Worm (Caenorhabditis elegans): ENCODE results near the gene degt-1.

DNA sequence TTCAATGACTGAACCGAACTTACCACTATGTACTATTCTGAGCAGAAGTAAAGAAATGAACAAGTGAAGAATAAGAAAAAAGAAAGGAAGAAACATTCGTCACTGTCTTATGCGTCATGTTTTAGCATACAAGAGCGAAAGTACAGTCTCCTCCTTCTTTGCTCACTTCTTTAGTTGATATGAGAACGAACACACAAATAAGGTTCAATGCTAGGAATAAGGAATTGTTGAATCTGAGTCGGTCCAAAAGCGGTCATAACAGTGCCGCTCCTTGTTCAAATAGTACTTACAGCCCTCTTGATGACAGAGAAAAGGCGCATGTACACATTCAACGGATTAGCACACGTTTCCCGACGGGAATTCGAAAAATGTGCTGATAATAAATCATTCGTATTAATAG is 1.0 kb upstream of the degt-1 start, which contains the start of gene F25D1.8:
- TF ChIP-seq ztf-11 (tag; optimal IDR thresholded peaks at IDR 0.05) (no peak), ama-1 (optimal IDR thresholded peaks at IDR 0.05) (no peak), pha-4 (tag; optimal IDR thresholded peaks at IDR 0.05) (no peak), unc-62 (GFP tag; optimal IDR thresholded peaks at IDR 0.05) (no peak), egl-27 (tag; optimal IDR thresholded peaks at IDR 0.05) (no peak), zag-1 (tag; optimal IDR thresholded peaks at IDR 0.05) (no peak), nhr-25 (tag; optimal IDR thresholded peaks at IDR 0.05) (no peak), nhr-76 (tag; optimal IDR thresholded peaks at IDR 0.05) (no peak), skn-1 (tag; optimal IDR thresholded peaks at IDR 0.05) (no peak), unc-39 (tag; optimal IDR thresholded peaks at IDR 0.05) (no peak), R02D3.7 (tag; optimal IDR thresholded peaks at IDR 0.05) (no peak)
